Worm (Caenorhabditis elegans): ENCODE results near the gene str-261.

ce11 chrIII:11110756-11111155, 36.4 kb downstream of the str-261 start:
- TF ChIP-seq pat-9 (tag; optimal IDR thresholded peaks at IDR 0.05): no peak
- no peak for TF ChIP-seq nhr-11 (tag; optimal IDR thresholded peaks at IDR 0.05)
- TF ChIP-seq unc-3 (GFP tag; conservative IDR thresholded peaks at IDR 0.05): no peak
- no peak for TF ChIP-seq unc-3 (tag; optimal IDR thresholded peaks at IDR 0.05)
- TF ChIP-seq fax-1 (tag; optimal IDR thresholded peaks at IDR 0.05): no peak
- no peak for TF ChIP-seq mec-3 (tag; optimal IDR thresholded peaks at IDR 0.05; ENCODE audit: borderline replicate concordance)
- peak; percentile 5 for TF ChIP-seq tbx-2 (tag; optimal IDR thresholded peaks at IDR 0.05)
- TF ChIP-seq sox-2 (GFP tag; IDR thresholded peaks at IDR 0.05): no peak
- TF ChIP-seq unc-86 (tag; optimal IDR thresholded peaks at IDR 0.05): peak; percentile 13
- TF ChIP-seq ceh-2 (tag; optimal IDR thresholded peaks at IDR 0.05): no peak
- no peak for TF ChIP-seq fkh-10 (GFP tag; optimal IDR thresholded peaks at IDR 0.05)
- no peak for TF ChIP-seq ama-1 (optimal IDR thresholded peaks at IDR 0.05)
- TF ChIP-seq dve-1 (tag; optimal IDR thresholded peaks at IDR 0.05): no peak

Data from whole organism, late embryonic.